Worm (Caenorhabditis elegans) whole organism, young adult: ENCODE measurements around the gene ZK402.2.

ENCODE experiments used
- F49E8.2 ChIP-seq: sonication (generic microtip); optimal IDR thresholded peaks from 3 replicates; lab custom pipeline; 2017; ENCODE audit warnings: missing genetic modification characterization, mild to moderate bottlenecking, missing compliant biosample characterization, antibody characterized with exemption, moderate library complexity; ENCODE audit not compliant: insufficient read depth
- Y95B8A.8 ChIP-seq: fragments of 200-800 bp; sonication (Bioruptor generic); IDR thresholded peaks from 2 replicates; pipeline ENCODE4 v1.3.6; 2022; ENCODE audit warnings: missing genetic modification reagents, missing genetic modification characterization, missing compliant biosample characterization
- aptf-2 ChIP-seq: fragments of 200-800 bp; sonication (Bioruptor generic); conservative IDR thresholded peaks from 2 replicates; pipeline ENCODE4 v1.3.6; 2022; ENCODE audit warnings: missing genetic modification reagents, missing genetic modification characterization, missing compliant biosample characterization
- ccch-3 ChIP-seq: fragments of 200-800 bp; sonication (Bioruptor generic); optimal IDR thresholded peaks from 2 replicates; lab custom pipeline; 2018; ENCODE audit warnings: mild to moderate bottlenecking, missing genetic modification characterization, missing compliant biosample characterization
- ceh-58 ChIP-seq: fragments of 200-800 bp; sonication (Bioruptor generic); IDR thresholded peaks from 2 replicates; pipeline ENCODE4 v1.3.6; 2022; ENCODE audit warnings: missing genetic modification characterization, missing compliant biosample characterization
- dox-1 ChIP-seq: fragments of 200-800 bp; sonication (Bioruptor generic); IDR thresholded peaks from 2 replicates; pipeline ENCODE4 v1.3.6; 2022; ENCODE audit warnings: missing genetic modification reagents, missing genetic modification characterization, missing compliant biosample characterization
- efl-1 ChIP-seq: fragments of 150-350 bp; optimal IDR thresholded peaks from 2 replicates; lab custom pipeline; 2014; ENCODE audit warnings: missing biosample characterization, missing genetic modification reagents, missing genetic modification characterization
- ets-4 ChIP-seq: fragments of 200-800 bp; sonication (Bioruptor generic); optimal IDR thresholded peaks from 2 replicates; lab custom pipeline; 2018; ENCODE audit warnings: mild to moderate bottlenecking, missing genetic modification characterization, missing compliant biosample characterization
- hsf-1 ChIP-seq: fragments of 200-800 bp; sonication (Bioruptor generic); IDR thresholded peaks from 2 replicates; pipeline ENCODE4 v1.3.6; 2022; ENCODE audit warnings: missing genetic modification reagents, missing genetic modification characterization, missing compliant biosample characterization
- ztf-28 ChIP-seq: fragments of 200-800 bp; sonication (Bioruptor generic); IDR thresholded peaks from 2 replicates; pipeline ENCODE4 v1.3.6; 2022; ENCODE audit warnings: missing genetic modification reagents, missing genetic modification characterization, missing compliant biosample characterization

DNA sequence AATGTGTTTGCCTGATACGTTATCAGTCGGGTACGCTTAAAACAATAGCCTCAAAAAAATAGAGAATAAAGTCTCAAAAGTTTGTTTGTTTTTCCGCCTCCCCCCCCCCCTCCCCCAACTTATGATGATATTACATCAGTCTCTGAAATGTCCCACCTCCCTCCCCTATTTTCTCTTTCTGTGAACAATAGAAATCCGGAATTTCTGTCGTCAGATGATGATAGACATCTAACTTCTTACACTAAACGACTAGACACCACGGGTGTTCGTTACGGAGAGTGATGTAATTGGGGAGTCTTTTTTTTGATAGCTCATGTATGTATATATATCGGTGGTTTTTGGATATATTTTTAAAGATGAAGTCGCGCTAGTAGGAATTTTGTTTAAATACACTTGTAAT is 9.1 kb upstream of the ZK402.2 start:
- TF ChIP-seq dox-1 (GFP tag; lab: Robert Waterston, UW): no peak
- no peak for TF ChIP-seq efl-1 (GFP tag; lab: Kevin White, UChicago)
- TF ChIP-seq hsf-1 (GFP tag; lab: Robert Waterston, UW): no peak
- TF ChIP-seq F49E8.2 (tag; lab: Kevin White, UChicago): no peak
- TF ChIP-seq Y95B8A.8 (GFP tag; lab: Robert Waterston, UW): no peak
- TF ChIP-seq ztf-28: no peak
- TF ChIP-seq aptf-2 (GFP tag; lab: Robert Waterston, UW): no peak
- no peak for TF ChIP-seq ets-4 (GFP tag; lab: Kevin White, UChicago)
- no peak for TF ChIP-seq ceh-58
- no peak for TF ChIP-seq ccch-3
